Worm (Caenorhabditis elegans): Measurements from ENCODE around the gene msi-1.

msi-1 gene

ce11 chrIII:4018591-4019580, 42.7 kb upstream of the msi-1 start:
- peak; percentile 12 for TF ChIP-seq ham-2 (GFP tag; optimal IDR thresholded peaks at IDR 0.05)
- TF ChIP-seq lin-32 (GFP tag; optimal IDR thresholded peaks at IDR 0.05): no peak

ce11 chrIII:4018095-4018498, 41.9 kb upstream of the msi-1 start:
- TF ChIP-seq lin-13 (tag; optimal IDR thresholded peaks at IDR 0.05) (peak; percentile 1), zip-8 (tag; optimal IDR thresholded peaks at IDR 0.05) (no peak), sptf-1 (tag; optimal IDR thresholded peaks at IDR 0.05) (peak; percentile 34), unc-39 (tag; optimal IDR thresholded peaks at IDR 0.05) (no peak), ham-2 (GFP tag; optimal IDR thresholded peaks at IDR 0.05) (no peak), ztf-11 (tag; optimal IDR thresholded peaks at IDR 0.05) (no peak), elt-1 (tag; optimal IDR thresholded peaks at IDR 0.05; ENCODE audit: borderline replicate concordance, insufficient read depth) (no peak), elt-3 (tag; optimal IDR thresholded peaks at IDR 0.05) (no peak), cnd-1 (tag; optimal IDR thresholded peaks at IDR 0.05) (no peak), ces-1 (GFP tag; optimal IDR thresholded peaks at IDR 0.05) (peak; percentile 80), nhr-76 (tag; optimal IDR thresholded peaks at IDR 0.05) (no peak), hlh-1 (tag; optimal IDR thresholded peaks at IDR 0.05) (no peak), nhr-237 (tag; optimal IDR thresholded peaks at IDR 0.05) (no peak), mab-5 (tag; optimal IDR thresholded peaks at IDR 0.05) (no peak), mep-1 (tag; optimal IDR thresholded peaks at IDR 0.05) (no peak), unc-62 (GFP tag; optimal IDR thresholded peaks at IDR 0.05) (peak; percentile 55), tbx-8 (GFP tag; optimal IDR thresholded peaks at IDR 0.05) (no peak)

- TF ChIP-seq nhr-2 (tag; optimal IDR thresholded peaks at IDR 0.05) (no peak), sptf-1 (tag; optimal IDR thresholded peaks at IDR 0.05) (no peak), mls-2 (tag; optimal IDR thresholded peaks at IDR 0.05) (no peak), elt-1 (tag; optimal IDR thresholded peaks at IDR 0.05; ENCODE audit: borderline replicate concordance, insufficient read depth) (no peak), M03D4.4 (tag; optimal IDR thresholded peaks at IDR 0.05) (no peak), drap-1 (GFP tag; optimal IDR thresholded peaks at IDR 0.05) (no peak), mep-1 (tag; optimal IDR thresholded peaks at IDR 0.05) (no peak), unc-39 (tag; optimal IDR thresholded peaks at IDR 0.05) (no peak), ceh-83 (GFP tag; optimal IDR thresholded peaks at IDR 0.05) (no peak), ces-1 (GFP tag; optimal IDR thresholded peaks at IDR 0.05) (no peak), hlh-1 (tag; optimal IDR thresholded peaks at IDR 0.05) (no peak), sem-2 (GFP tag; optimal IDR thresholded peaks at IDR 0.05) (no peak), ceh-39 (tag; optimal IDR thresholded peaks at IDR 0.05) (no peak)
These were observed 41.3 kb upstream of the msi-1 start, which contains the start of gene tbb-2 for ce11 chrIII:4017527-4017926. TSS of gene tbb-2 (minus strand) at chrIII:4017627.

DNA sequence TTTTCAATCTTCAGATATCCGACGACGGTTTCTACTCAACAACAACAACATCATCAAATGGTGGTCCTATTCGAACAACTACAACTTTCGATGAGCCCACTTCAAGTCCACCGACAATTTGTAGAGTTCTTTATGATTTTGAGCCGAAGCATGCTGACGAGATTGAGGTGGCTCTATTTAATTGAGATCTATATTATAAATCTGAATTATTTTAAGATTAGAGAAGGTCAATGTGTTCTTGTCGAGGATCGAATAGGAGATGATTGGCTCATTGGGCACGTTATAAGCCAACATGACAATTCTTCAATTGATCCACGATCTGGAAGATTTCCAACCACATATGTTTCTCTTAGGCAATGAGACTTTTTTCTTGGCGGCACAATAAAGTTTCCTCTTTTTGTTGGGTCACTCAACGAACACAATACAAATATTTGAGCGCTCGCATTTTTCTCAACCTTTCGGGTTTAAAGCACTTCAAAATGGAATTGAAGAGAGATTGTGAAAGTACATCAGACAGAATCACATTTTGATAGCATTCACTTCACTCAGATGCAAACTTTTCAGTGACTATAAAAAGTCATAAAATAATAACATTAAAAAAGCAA, 39.3 kb upstream of the msi-1 start:
- no peak for TF ChIP-seq nhr-237 (tag; optimal IDR thresholded peaks at IDR 0.05)

ce11 chrIII:4013061-4013460, 36.9 kb upstream of the msi-1 start:
- TF ChIP-seq bed-3 (GFP tag; optimal IDR thresholded peaks at IDR 0.05) (no peak), unc-39 (tag; optimal IDR thresholded peaks at IDR 0.05) (no peak), tbx-8 (GFP tag; optimal IDR thresholded peaks at IDR 0.05) (no peak), ceh-39 (tag; optimal IDR thresholded peaks at IDR 0.05) (no peak), ham-2 (GFP tag; optimal IDR thresholded peaks at IDR 0.05) (no peak)

- TF ChIP-seq sptf-1 (tag; optimal IDR thresholded peaks at IDR 0.05): no peak
- no peak for TF ChIP-seq snpc-4 (tag; optimal IDR thresholded peaks at IDR 0.05)
- TF ChIP-seq lsy-2 (tag; optimal IDR thresholded peaks at IDR 0.05): no peak
- TF ChIP-seq pha-4 (tag; optimal IDR thresholded peaks at IDR 0.05): no peak
- no peak for TF ChIP-seq nhr-28 (tag; optimal IDR thresholded peaks at IDR 0.05)
- TF ChIP-seq cnd-1 (tag; optimal IDR thresholded peaks at IDR 0.05): no peak
- no peak for TF ChIP-seq nhr-76 (tag; optimal IDR thresholded peaks at IDR 0.05)
- TF ChIP-seq unc-120 (tag; optimal IDR thresholded peaks at IDR 0.05; ENCODE audit: poor library complexity, severe bottlenecking): no peak
- TF ChIP-seq lin-13 (tag; optimal IDR thresholded peaks at IDR 0.05): no peak
- TF ChIP-seq M03D4.4 (tag; optimal IDR thresholded peaks at IDR 0.05): no peak
- no peak for TF ChIP-seq ces-1 (GFP tag; optimal IDR thresholded peaks at IDR 0.05)
These were observed 35.8 kb upstream of the msi-1 start, which contains the start of gene C36E8.4 for ce11 chrIII:4012036-4012435. TSS of gene C36E8.4 (plus strand) at chrIII:4012336.

Data from whole organism, mixed stage, embryonic.